Worm (Caenorhabditis elegans) whole organism, L2 larva: ENCODE measurements around the gene ehbp-1.

ENCODE experiments used
- C34F6.9 ChIP-seq: fragments of 150-350 bp; optimal IDR thresholded peaks from 2 replicates; lab custom pipeline; 2014; ENCODE audit warnings: missing biosample characterization, missing genetic modification characterization
- F13H6.1 ChIP-seq: sonication (generic microtip); optimal IDR thresholded peaks from 2 replicates; lab custom pipeline; 2016; ENCODE audit warnings: missing genetic modification characterization, missing compliant biosample characterization
- Y55F3AM.14 ChIP-seq: fragments of 200-800 bp; sonication (Bioruptor generic); optimal IDR thresholded peaks from 2 replicates; lab custom pipeline; 2018; ENCODE audit warnings: mild to moderate bottlenecking, missing genetic modification characterization, missing compliant biosample characterization
- ZK546.5 ChIP-seq: sonication (generic microtip); optimal IDR thresholded peaks from 2 replicates; lab custom pipeline; 2017; ENCODE audit warnings: missing biosample characterization, missing genetic modification characterization
- alr-1 ChIP-seq: fragments of 150-350 bp; optimal IDR thresholded peaks from 2 replicates; lab custom pipeline; 2014; ENCODE audit warnings: missing biosample characterization, missing genetic modification characterization
- ama-1 ChIP-seq: fragments of 150-350 bp; optimal IDR thresholded peaks from 2 replicates; lab custom pipeline; 2018; ENCODE audit warnings: inconsistent platforms
- blmp-1 ChIP-seq: sonication (generic microtip); optimal IDR thresholded peaks from 2 replicates; lab custom pipeline; 2017; ENCODE audit warnings: missing genetic modification characterization, mild to moderate bottlenecking, missing compliant biosample characterization, antibody characterized with exemption, moderate library complexity; ENCODE audit not compliant: insufficient read depth
- ceh-16 ChIP-seq: fragments of 150-350 bp; optimal IDR thresholded peaks from 2 replicates; lab custom pipeline; 2014; ENCODE audit warnings: missing biosample characterization, missing genetic modification characterization
- ceh-82 ChIP-seq: fragments of 150-350 bp; optimal IDR thresholded peaks from 2 replicates; lab custom pipeline; 2014; ENCODE audit warnings: missing biosample characterization, missing genetic modification characterization
- crh-2 ChIP-seq: sonication (generic microtip); optimal IDR thresholded peaks from 2 replicates; lab custom pipeline; 2017; ENCODE audit warnings: missing biosample characterization, missing genetic modification characterization
- dmd-4 ChIP-seq: sonication (generic microtip); optimal IDR thresholded peaks from 2 replicates; lab custom pipeline; 2017; ENCODE audit warnings: missing biosample characterization, missing genetic modification characterization
- egl-27 ChIP-seq: sonication (generic microtip); optimal IDR thresholded peaks from 3 replicates; lab custom pipeline; 2017; ENCODE audit warnings: missing biosample characterization, missing genetic modification reagents, missing genetic modification characterization
- elt-3 ChIP-seq: sonication (generic microtip); optimal IDR thresholded peaks from 2 replicates; lab custom pipeline; 2017; ENCODE audit warnings: missing biosample characterization, missing genetic modification characterization
- fos-1 ChIP-seq: fragments of 150-350 bp; optimal IDR thresholded peaks from 2 replicates; lab custom pipeline; 2014; ENCODE audit warnings: missing biosample characterization, missing genetic modification characterization
- lin-39 ChIP-seq: fragments of 150-350 bp; optimal IDR thresholded peaks from 2 replicates; lab custom pipeline; 2014; ENCODE audit warnings: missing biosample characterization, missing genetic modification reagents, missing genetic modification characterization
- lsy-2 ChIP-seq, 2 experiments: fragments of 150-350 bp in 1 of 2; sonication (generic microtip) in 1 of 2; optimal IDR thresholded peaks; 2 replicates each; lab custom pipeline; 2014 to 2017; ENCODE audit warnings: missing biosample characterization in 2 of 2, missing genetic modification characterization in 2 of 2
- mab-5 ChIP-seq: fragments of 150-350 bp; optimal IDR thresholded peaks from 2 replicates; lab custom pipeline; 2014; ENCODE audit warnings: missing biosample characterization, missing genetic modification characterization
- mbf-1 ChIP-seq: sonication (generic microtip); optimal IDR thresholded peaks from 2 replicates; lab custom pipeline; 2017; ENCODE audit warnings: missing biosample characterization, missing genetic modification characterization
- mdl-1 ChIP-seq, 2 experiments: fragments of 150-350 bp in 1 of 2; sonication (generic microtip) in 1 of 2; optimal IDR thresholded peaks; 2 replicates each; lab custom pipeline; 2017; ENCODE audit warnings: missing biosample characterization in 2 of 2, missing genetic modification characterization in 2 of 2
- nhr-11 ChIP-seq: fragments of 150-350 bp; optimal IDR thresholded peaks from 2 replicates; lab custom pipeline; 2014; ENCODE audit warnings: missing biosample characterization, missing genetic modification characterization
- nhr-129 ChIP-seq: fragments of 150-350 bp; optimal IDR thresholded peaks from 2 replicates; lab custom pipeline; 2014; ENCODE audit warnings: missing biosample characterization, missing genetic modification characterization
- nhr-21 ChIP-seq: fragments of 150-350 bp; optimal IDR thresholded peaks from 2 replicates; lab custom pipeline; 2014; ENCODE audit warnings: missing biosample characterization, missing genetic modification characterization
- nhr-237 ChIP-seq: fragments of 150-350 bp; optimal IDR thresholded peaks from 2 replicates; lab custom pipeline; 2014; ENCODE audit warnings: missing biosample characterization, missing genetic modification characterization
- nhr-25 ChIP-seq: fragments of 150-350 bp; sonication (generic microtip); optimal IDR thresholded peaks from 3 replicates; lab custom pipeline; 2014; ENCODE audit warnings: missing biosample characterization, missing genetic modification characterization
- nhr-6 ChIP-seq: fragments of 150-350 bp; optimal IDR thresholded peaks from 2 replicates; lab custom pipeline; 2014; ENCODE audit warnings: missing biosample characterization, missing genetic modification characterization
- peb-1 ChIP-seq: fragments of 150-350 bp; optimal IDR thresholded peaks from 2 replicates; lab custom pipeline; 2014; ENCODE audit warnings: missing biosample characterization, missing genetic modification characterization
- sem-4 ChIP-seq: fragments of 150-350 bp; optimal IDR thresholded peaks from 2 replicates; lab custom pipeline; 2014; ENCODE audit warnings: missing biosample characterization, missing genetic modification reagents, missing genetic modification characterization
- sma-9 ChIP-seq, 2 experiments: fragments of 150-350 bp in 1 of 2; sonication (generic microtip) in 1 of 2; optimal IDR thresholded peaks; 2 replicates each; lab custom pipeline; 2014 to 2016; ENCODE audit warnings: missing genetic modification characterization in 2 of 2, mild to moderate bottlenecking in 1 of 2, missing biosample characterization in 1 of 2, missing compliant biosample characterization in 1 of 2, missing genetic modification reagents in 1 of 2, moderate library complexity in 1 of 2
- unc-39 ChIP-seq: fragments of 150-350 bp; optimal IDR thresholded peaks from 2 replicates; lab custom pipeline; 2014; ENCODE audit warnings: missing biosample characterization, missing genetic modification characterization
- unc-55 ChIP-seq: fragments of 150-350 bp; sonication (generic microtip); optimal IDR thresholded peaks from 3 replicates; lab custom pipeline; 2014; ENCODE audit warnings: missing biosample characterization, missing genetic modification reagents, missing genetic modification characterization
- unc-62 ChIP-seq: fragments of 150-350 bp; optimal IDR thresholded peaks from 2 replicates; lab custom pipeline; 2014; ENCODE audit warnings: missing biosample characterization, missing genetic modification reagents, missing genetic modification characterization
- ztf-1 ChIP-seq: fragments of 200-800 bp; sonication (Bioruptor generic); conservative IDR thresholded peaks from 2 replicates; pipeline ENCODE4 v1.3.6; 2022; ENCODE audit warnings: missing genetic modification characterization, missing compliant biosample characterization
- ztf-11 ChIP-seq: sonication (generic microtip); optimal IDR thresholded peaks from 2 replicates; lab custom pipeline; 2017; ENCODE audit warnings: missing biosample characterization, missing genetic modification characterization
- ztf-4 ChIP-seq: fragments of 150-350 bp; optimal IDR thresholded peaks from 2 replicates; lab custom pipeline; 2014; ENCODE audit warnings: missing biosample characterization, missing genetic modification characterization

Gene ehbp-1

ce11 chrV:9503152-9503817 is 47.2 kb upstream of the ehbp-1 start (continued):
- TF ChIP-seq ZK546.5 (no peak), unc-39 (tag; lab: Kevin White, UChicago) (no peak), nhr-6 (tag; lab: Kevin White, UChicago) (no peak), nhr-237 (tag; lab: Kevin White, UChicago) (no peak), nhr-21 (tag; lab: Kevin White, UChicago) (peak; percentile 71), nhr-25 (tag; lab: Kevin White, UChicago) (peak; percentile 54), ceh-82 (tag; lab: Kevin White, UChicago) (no peak), unc-55 (GFP tag; lab: Kevin White, UChicago) (no peak)

ce11 chrV:9504474-9504960 is 45.9 kb upstream of the ehbp-1 start, which contains the start of gene haao-1:
Gene haao-1 (plus strand): TSS chrV:9504910.
- TF ChIP-seq egl-27 (tag; lab: Kevin White, UChicago): no peak

- no peak for TF ChIP-seq C34F6.9 (tag; lab: Kevin White, UChicago)
- no peak for TF ChIP-seq ztf-1 (GFP tag; lab: Robert Waterston, UW)
- no peak for TF ChIP-seq lin-39
- TF ChIP-seq unc-55 (GFP tag; lab: Kevin White, UChicago): no peak
- TF ChIP-seq ceh-16 (tag; lab: Kevin White, UChicago): no peak
- no peak for TF ChIP-seq nhr-25 (tag; lab: Kevin White, UChicago)
- no peak for TF ChIP-seq elt-3 (tag; lab: Kevin White, UChicago)
- no peak for TF ChIP-seq ama-1
- TF ChIP-seq ztf-4 (tag; lab: Kevin White, UChicago): no peak
- TF ChIP-seq sem-4: no peak
- no peak for TF ChIP-seq alr-1 (tag; lab: Kevin White, UChicago)
- no peak for TF ChIP-seq F13H6.1 (tag; lab: Kevin White, UChicago)
- TF ChIP-seq crh-2 (tag; lab: Kevin White, UChicago): peak; percentile 10
- TF ChIP-seq mdl-1 (tag; optimal IDR thresholded peaks at IDR 0.05; lab: Kevin White, UChicago): peak in 1 of 2 experiments; percentile 13
- TF ChIP-seq Y55F3AM.14: no peak
- TF ChIP-seq mab-5: no peak
- peak; percentile 78 for TF ChIP-seq fos-1 (tag; lab: Kevin White, UChicago)
- no peak for TF ChIP-seq unc-62 (GFP tag; lab: Kevin White, UChicago)
- TF ChIP-seq sma-9 (GFP tag; optimal IDR thresholded peaks at IDR 0.05; lab: Kevin White, UChicago): peak; percentile 30
- no peak for TF ChIP-seq sma-9 (tag; optimal IDR thresholded peaks at IDR 0.05; lab: Kevin White, UChicago)
- no peak for TF ChIP-seq ceh-82 (tag; lab: Kevin White, UChicago)
These were observed 43.5 kb upstream of the ehbp-1 start for ce11 chrV:9506931-9507330.

- TF ChIP-seq fos-1 (tag; lab: Kevin White, UChicago) (peak; percentile 17), nhr-21 (tag; lab: Kevin White, UChicago) (no peak)
- TF ChIP-seq, all 48 proteins: peak for 1
These were observed 42.7 kb upstream of the ehbp-1 start, which contains the start of gene acs-14 for ce11 chrV:9507742-9508141. Gene acs-14 (plus strand): TSS chrV:9508132.

ce11 chrV:9509597-9509996 is 40.8 kb upstream of the ehbp-1 start:
- TF ChIP-seq lsy-2 (tag; optimal IDR thresholded peaks at IDR 0.05; lab: Kevin White, UChicago) (no peak), F13H6.1 (tag; lab: Kevin White, UChicago) (no peak), unc-39 (tag; lab: Kevin White, UChicago) (no peak), nhr-237 (tag; lab: Kevin White, UChicago) (no peak), mdl-1 (tag; optimal IDR thresholded peaks at IDR 0.05; lab: Kevin White, UChicago) (no peak), fos-1 (tag; lab: Kevin White, UChicago) (no peak), C34F6.9 (tag; lab: Kevin White, UChicago) (no peak), peb-1 (no peak), sma-9 (GFP tag; optimal IDR thresholded peaks at IDR 0.05; lab: Kevin White, UChicago) (no peak), sma-9 (tag; optimal IDR thresholded peaks at IDR 0.05; lab: Kevin White, UChicago) (no peak), mbf-1 (no peak), alr-1 (tag; lab: Kevin White, UChicago) (no peak), nhr-11 (tag; lab: Kevin White, UChicago) (no peak), nhr-6 (tag; lab: Kevin White, UChicago) (no peak), blmp-1 (tag; lab: Kevin White, UChicago) (no peak), dmd-4 (no peak), ZK546.5 (no peak), egl-27 (tag; lab: Kevin White, UChicago) (no peak), ztf-11 (tag; lab: Kevin White, UChicago) (no peak), nhr-129 (tag; lab: Kevin White, UChicago) (no peak), nhr-21 (tag; lab: Kevin White, UChicago) (no peak)
